Worm (Caenorhabditis elegans) whole organism, L4 larva: ENCODE measurements around the gene cfap-36.
"Not testable (repeated sequence)": the region's sequence is repeated elsewhere in the genome, so short reads cannot be mapped to it uniquely, and the experiment has no call there.

ENCODE experiments used
- F10B5.3 ChIP-seq: sonication (generic microtip); optimal IDR thresholded peaks from 2 replicates; lab custom pipeline; 2016; ENCODE audit warnings: mild to moderate bottlenecking, missing genetic modification characterization, missing compliant biosample characterization
- F49E8.2 ChIP-seq: sonication (generic microtip); optimal IDR thresholded peaks from 2 replicates; lab custom pipeline; 2016; ENCODE audit warnings: missing compliant biosample characterization, mild to moderate bottlenecking, missing genetic modification characterization, borderline replicate concordance
- Y105C5A.15 ChIP-seq: fragments of 200-800 bp; sonication (Bioruptor generic); IDR thresholded peaks from 2 replicates; pipeline ENCODE4 v1.3.6; 2022; ENCODE audit warnings: missing genetic modification characterization, missing compliant biosample characterization
- Y48G9A.11 ChIP-seq: fragments of 200-800 bp; sonication (Bioruptor generic); IDR thresholded peaks from 2 replicates; pipeline ENCODE4 v1.3.6; 2022; ENCODE audit warnings: missing genetic modification reagents, missing genetic modification characterization, missing compliant biosample characterization
- Y5F2A.4 ChIP-seq: fragments of 200-800 bp; sonication (Bioruptor generic); optimal IDR thresholded peaks from 2 replicates; lab custom pipeline; 2018; ENCODE audit warnings: mild to moderate bottlenecking, missing genetic modification characterization, missing compliant biosample characterization
- aha-1 ChIP-seq: fragments of 150-350 bp; peaks from one replicate; lab custom pipeline; 2014; ENCODE audit warnings: missing biosample characterization, missing genetic modification characterization
- attf-4 ChIP-seq: sonication (generic microtip); optimal IDR thresholded peaks from 3 replicates; lab custom pipeline; 2017; ENCODE audit warnings: missing biosample characterization, missing genetic modification characterization
- ceh-20 ChIP-seq: fragments of 200-800 bp; sonication (Bioruptor generic); IDR thresholded peaks from 2 replicates; pipeline ENCODE4 v1.3.6; 2022; ENCODE audit warnings: missing genetic modification reagents, missing genetic modification characterization, missing compliant biosample characterization
- daf-12 ChIP-seq: fragments of 150-350 bp; optimal IDR thresholded peaks from 2 replicates; lab custom pipeline; 2014; ENCODE audit warnings: missing biosample characterization, missing genetic modification reagents, missing genetic modification characterization
- daf-16 ChIP-seq, 3 experiments: sonication (generic microtip); optimal IDR thresholded peaks; 2 replicates each; lab custom pipeline; 2016 to 2017; ENCODE audit warnings: missing genetic modification characterization in 3 of 3, missing genetic modification reagents in 3 of 3, mild to moderate bottlenecking in 2 of 3, missing compliant biosample characterization in 2 of 3, missing biosample characterization in 1 of 3, moderate library complexity in 1 of 3
- dmd-6 ChIP-seq: fragments of 200-800 bp; sonication (Bioruptor generic); IDR thresholded peaks from 2 replicates; pipeline ENCODE4 v1.3.6; 2022; ENCODE audit warnings: missing genetic modification reagents, missing genetic modification characterization, missing compliant biosample characterization
- dpl-1 ChIP-seq: fragments of 150-350 bp; optimal IDR thresholded peaks from 2 replicates; lab custom pipeline; 2014; ENCODE audit warnings: missing biosample characterization, missing genetic modification reagents, missing genetic modification characterization
- dve-1 ChIP-seq: sonication (generic microtip); optimal IDR thresholded peaks from 2 replicates; lab custom pipeline; 2017; ENCODE audit warnings: antibody characterized with exemption, mild to moderate bottlenecking, missing genetic modification characterization, missing compliant biosample characterization; ENCODE audit not compliant: insufficient read depth
- hlh-30 ChIP-seq: sonication (generic microtip); optimal IDR thresholded peaks from 2 replicates; lab custom pipeline; 2017; ENCODE audit warnings: antibody characterized with exemption, mild to moderate bottlenecking, missing genetic modification characterization, missing compliant biosample characterization; ENCODE audit not compliant: insufficient read depth
- hmg-1.1 ChIP-seq: fragments of 200-800 bp; sonication (Bioruptor generic); IDR thresholded peaks from 2 replicates; pipeline ENCODE4 v1.3.6; 2022; ENCODE audit warnings: missing genetic modification reagents, missing genetic modification characterization, missing compliant biosample characterization
- lin-29 ChIP-seq: fragments of 200-800 bp; sonication (Bioruptor generic); IDR thresholded peaks from 2 replicates; pipeline ENCODE4 v1.3.6; 2022; ENCODE audit warnings: missing genetic modification reagents, missing genetic modification characterization, missing compliant biosample characterization
- lir-3 ChIP-seq: sonication (generic microtip); optimal IDR thresholded peaks from 2 replicates; lab custom pipeline; 2016; ENCODE audit warnings: mild to moderate bottlenecking, missing genetic modification characterization, missing compliant biosample characterization
- lsy-2 ChIP-seq, 2 experiments: fragments of 150-350 bp in 1 of 2; sonication (generic microtip) in 1 of 2; optimal IDR thresholded peaks; 2 replicates each; lab custom pipeline; 2014 to 2017; ENCODE audit warnings: missing biosample characterization in 2 of 2, missing genetic modification characterization in 2 of 2
- mep-1 ChIP-seq: fragments of 150-350 bp; sonication (generic microtip); optimal IDR thresholded peaks from 3 replicates; lab custom pipeline; 2014; ENCODE audit warnings: missing biosample characterization, missing genetic modification characterization
- mes-2 ChIP-seq: sonication (generic microtip); optimal IDR thresholded peaks from 2 replicates; lab custom pipeline; 2016; ENCODE audit warnings: missing genotype, mild to moderate bottlenecking, missing genetic modification characterization, missing compliant biosample characterization; ENCODE audit not compliant: poor library complexity, severe bottlenecking
- nhr-10 ChIP-seq: fragments of 150-350 bp; optimal IDR thresholded peaks from 2 replicates; lab custom pipeline; 2014; ENCODE audit warnings: missing biosample characterization, missing genetic modification characterization
- nhr-102 ChIP-seq: sonication (generic microtip); optimal IDR thresholded peaks from 2 replicates; lab custom pipeline; 2016; ENCODE audit warnings: mild to moderate bottlenecking, missing genetic modification characterization, moderate library complexity, missing compliant biosample characterization
- nhr-237 ChIP-seq: sonication (generic microtip); optimal IDR thresholded peaks from 2 replicates; lab custom pipeline; 2017; ENCODE audit warnings: missing biosample characterization, missing genetic modification characterization
- nhr-25 ChIP-seq: sonication (generic microtip); optimal IDR thresholded peaks from 2 replicates; lab custom pipeline; 2017; ENCODE audit warnings: missing genetic modification characterization, mild to moderate bottlenecking, missing compliant biosample characterization, antibody characterized with exemption, moderate library complexity, borderline replicate concordance; ENCODE audit not compliant: insufficient read depth
- nhr-42 ChIP-seq: fragments of 200-800 bp; sonication (Bioruptor generic); IDR thresholded peaks from 2 replicates; pipeline ENCODE4 v1.3.6; 2022; ENCODE audit warnings: missing genetic modification characterization, missing compliant biosample characterization
- nhr-48 ChIP-seq: sonication (generic microtip); optimal IDR thresholded peaks from 2 replicates; lab custom pipeline; 2016; ENCODE audit warnings: mild to moderate bottlenecking, missing genetic modification characterization, missing compliant biosample characterization
- nhr-6 ChIP-seq: fragments of 150-350 bp; optimal IDR thresholded peaks from 2 replicates; lab custom pipeline; 2014; ENCODE audit warnings: missing biosample characterization, missing genetic modification characterization
- nhr-76 ChIP-seq: fragments of 150-350 bp; optimal IDR thresholded peaks from 2 replicates; lab custom pipeline; 2014; ENCODE audit warnings: missing biosample characterization, missing genetic modification characterization
- pha-4 ChIP-seq, 2 experiments: fragments of 150-350 bp in 1 of 2; fragments of 200-800 bp in 1 of 2; sonication (Bioruptor generic) in 1 of 2; IDR thresholded peaks in 1 of 2; optimal IDR thresholded peaks in 1 of 2; 2 replicates each; pipeline versions ENCODE4 v1.3.6 to Lab custom; 2014 to 2022; ENCODE audit warnings: missing genetic modification characterization in 2 of 2, missing genetic modification reagents in 2 of 2, missing biosample characterization in 1 of 2, missing compliant biosample characterization in 1 of 2
- rbr-2 ChIP-seq: sonication (generic microtip); optimal IDR thresholded peaks from 2 replicates; lab custom pipeline; 2016; ENCODE audit warnings: missing genotype, missing genetic modification characterization, missing compliant biosample characterization
- sdz-12 ChIP-seq: fragments of 200-800 bp; sonication (Bioruptor generic); optimal IDR thresholded peaks from 2 replicates; lab custom pipeline; 2018; ENCODE audit warnings: mild to moderate bottlenecking, missing genetic modification characterization, missing compliant biosample characterization
- snpc-1.2 ChIP-seq: fragments of 200-800 bp; sonication (Bioruptor generic); IDR thresholded peaks from 2 replicates; pipeline ENCODE4 v1.3.6; 2022; ENCODE audit warnings: missing genetic modification reagents, missing genetic modification characterization, missing compliant biosample characterization
- spr-3 ChIP-seq: fragments of 200-800 bp; sonication (Bioruptor generic); optimal IDR thresholded peaks from 2 replicates; lab custom pipeline; 2018; ENCODE audit warnings: mild to moderate bottlenecking, missing genetic modification characterization, missing compliant biosample characterization
- unc-62 ChIP-seq, 3 experiments: fragments of 150-350 bp in 1 of 3; sonication (generic microtip); optimal IDR thresholded peaks in 2 of 3; peaks in 1 of 3; 1 replicate in 1 of 3; 2 replicates in 2 of 3; lab custom pipeline; 2014 to 2017; ENCODE audit warnings: missing biosample characterization in 3 of 3, missing genetic modification characterization in 3 of 3, missing genetic modification reagents in 3 of 3, missing genotype in 1 of 3
- vab-7 ChIP-seq: fragments of 200-800 bp; sonication (Bioruptor generic); IDR thresholded peaks from 2 replicates; pipeline ENCODE4 v1.3.6; 2022; ENCODE audit warnings: missing genetic modification reagents, missing genetic modification characterization, missing compliant biosample characterization
- zfp-2 ChIP-seq: sonication (generic microtip); optimal IDR thresholded peaks from 2 replicates; lab custom pipeline; 2016; ENCODE audit warnings: mild to moderate bottlenecking, missing genetic modification characterization, missing compliant biosample characterization
- zip-11 ChIP-seq: fragments of 200-800 bp; sonication (Bioruptor generic); IDR thresholded peaks from 2 replicates; pipeline ENCODE4 v1.3.6; 2022; ENCODE audit warnings: missing genetic modification characterization, missing compliant biosample characterization
- zip-2 ChIP-seq: fragments of 150-350 bp; optimal IDR thresholded peaks from 2 replicates; lab custom pipeline; 2014; ENCODE audit warnings: missing biosample characterization, missing genetic modification characterization
- ztf-11 ChIP-seq: fragments of 150-350 bp; optimal IDR thresholded peaks from 2 replicates; lab custom pipeline; 2014; ENCODE audit warnings: missing biosample characterization, missing genetic modification characterization
- ztf-7 ChIP-seq: fragments of 150-350 bp; optimal IDR thresholded peaks from 2 replicates; lab custom pipeline; 2014; ENCODE audit warnings: missing biosample characterization, missing genetic modification characterization

Gene cfap-36

ce11 chrV:212687-213086 is 40.7 kb upstream of the cfap-36 start, which contains the start of gene DC2.5:
Gene DC2.5 (minus strand): TSS chrV:212787.
- TF ChIP-seq nhr-237 (tag; lab: Kevin White, UChicago); sdz-12; dmd-6 (GFP tag; lab: Robert Waterston, UW): not testable (repeated sequence)

- TF ChIP-seq unc-62 (GFP tag; optimal IDR thresholded peaks at IDR 0.05 in 1 of 2; lab: Kevin White, UChicago) (peak in 1 of 2 experiments; percentile 37), unc-62 (tag; optimal IDR thresholded peaks at IDR 0.05; lab: Kevin White, UChicago) (no peak), vab-7 (GFP tag; lab: Robert Waterston, UW) (no peak), ceh-20 (GFP tag; lab: Robert Waterston, UW) (no peak), mes-2 (tag; lab: Kevin White, UChicago) (no peak), dve-1 (tag; lab: Kevin White, UChicago) (peak; percentile 73), mep-1 (tag; lab: Kevin White, UChicago) (peak; percentile 60), daf-16 (GFP tag; optimal IDR thresholded peaks at IDR 0.05; lab: Kevin White, UChicago) (no peak), daf-16 (tag; optimal IDR thresholded peaks at IDR 0.05; lab: Kevin White, UChicago) (peak; percentile 70), ztf-7 (peak; percentile 50), lsy-2 (tag; optimal IDR thresholded peaks at IDR 0.05; lab: Kevin White, UChicago) (peak in 1 of 2 experiments; percentile 46), dpl-1 (GFP tag; lab: Kevin White, UChicago) (no peak)
Observed at ce11 chrV:211388-212168, 39.6 kb upstream of the cfap-36 start.

ce11 chrV:206814-207213 is 34.8 kb upstream of the cfap-36 start:
- TF ChIP-seq zfp-2 (tag; lab: Kevin White, UChicago) (no peak), aha-1 (no peak), dve-1 (tag; lab: Kevin White, UChicago) (no peak), mep-1 (tag; lab: Kevin White, UChicago) (no peak), lir-3 (tag; lab: Kevin White, UChicago) (no peak), lin-29 (GFP tag; lab: Robert Waterston, UW) (no peak), F10B5.3 (tag; lab: Kevin White, UChicago) (no peak), snpc-1.2 (no peak), nhr-76 (tag; lab: Kevin White, UChicago) (no peak), F49E8.2 (no peak), ztf-7 (no peak), zip-11 (GFP tag; lab: Robert Waterston, UW) (no peak), nhr-48 (tag; lab: Kevin White, UChicago) (no peak), daf-16 (GFP tag; optimal IDR thresholded peaks at IDR 0.05; lab: Kevin White, UChicago) (no peak), daf-16 (tag; optimal IDR thresholded peaks at IDR 0.05; lab: Kevin White, UChicago) (no peak)

- TF ChIP-seq daf-12 (tag; lab: Kevin White, UChicago) (no peak), Y105C5A.15 (GFP tag; lab: Robert Waterston, UW) (no peak), Y48G9A.11 (no peak), nhr-25 (tag; lab: Kevin White, UChicago) (no peak), hlh-30 (tag; lab: Kevin White, UChicago) (peak; percentile 65), ztf-11 (tag; lab: Kevin White, UChicago) (no peak), Y5F2A.4 (no peak), nhr-6 (tag; lab: Kevin White, UChicago) (peak; percentile 24), nhr-102 (peak; percentile 25), lsy-2 (tag; optimal IDR thresholded peaks at IDR 0.05; lab: Kevin White, UChicago) (peak in 1 of 2 experiments; percentile 18), daf-16 (GFP tag; optimal IDR thresholded peaks at IDR 0.05; lab: Kevin White, UChicago) (no peak), daf-16 (tag; optimal IDR thresholded peaks at IDR 0.05; lab: Kevin White, UChicago) (peak; percentile 92), zip-2 (peak; percentile 79), rbr-2 (tag; lab: Kevin White, UChicago) (peak; percentile 2), attf-4 (no peak), nhr-42 (no peak), hmg-1.1 (GFP tag; lab: Robert Waterston, UW) (peak; percentile 35; the same call in 1 of the 2 replicates), spr-3 (no peak), nhr-10 (tag; lab: Kevin White, UChicago) (no peak), dve-1 (tag; lab: Kevin White, UChicago) (peak; percentile 54), mep-1 (tag; lab: Kevin White, UChicago) (peak; percentile 39), pha-4 (GFP tag; IDR thresholded peaks at IDR 0.05; lab: Robert Waterston, UW) (no peak), pha-4 (tag; optimal IDR thresholded peaks at IDR 0.05; lab: Kevin White, UChicago) (peak; percentile 91)
Observed at ce11 chrV:203855-204432, 31.9 kb upstream of the cfap-36 start, which contains the start of gene lec-12. Gene lec-12 (plus strand): TSS chrV:204382.
